Fruit fly (Drosophila melanogaster) whole organism, embryonic: ENCODE measurements around the gene CG10996.
A peak's percentile ranks its signal among the peaks of the same experiment; 100 is the strongest.

Source experiments
- Abd-B ChIP-seq: fragments of 200-800 bp; sonication (Bioruptor generic); optimal IDR thresholded peaks from 2 replicates; lab custom pipeline; 2018; ENCODE audit warnings: missing biosample characterization, mild to moderate bottlenecking, missing genetic modification characterization, moderate library complexity
- Asciz ChIP-seq: fragments of 200-800 bp; sonication (Bioruptor generic); optimal IDR thresholded peaks from 2 replicates; lab custom pipeline; 2017; ENCODE audit warnings: missing biosample characterization, mild to moderate bottlenecking, missing genetic modification characterization, missing genetic modification reagents
- Atf3 ChIP-seq: fragments of 200-800 bp; sonication (Bioruptor generic); optimal IDR thresholded peaks from 3 replicates; lab custom pipeline; 2016; ENCODE audit warnings: missing biosample characterization, missing genetic modification characterization
- B-H2 ChIP-seq: fragments of 200-800 bp; sonication (Bioruptor generic); optimal IDR thresholded peaks from 2 replicates; lab custom pipeline; 2018; ENCODE audit warnings: missing biosample characterization, mild to moderate bottlenecking, missing genetic modification characterization
- CG11093 ChIP-seq: fragments of 200-800 bp; sonication (Bioruptor generic); IDR thresholded peaks from 3 replicates; pipeline ENCODE4 v1.3.6; 2022; ENCODE audit warnings: missing biosample characterization, missing genetic modification characterization
- CG11560 ChIP-seq: fragments of 200-800 bp; sonication (Bioruptor generic); IDR thresholded peaks from 3 replicates; pipeline ENCODE4 v1.3.6; 2022; ENCODE audit warnings: missing biosample characterization, missing genetic modification characterization
- CG11723 ChIP-seq: fragments of 200-800 bp; sonication (Bioruptor generic); optimal IDR thresholded peaks from 2 replicates; lab custom pipeline; 2017; ENCODE audit warnings: missing biosample characterization, mild to moderate bottlenecking, missing genetic modification characterization
- CG12104 ChIP-seq: fragments of 200-800 bp; sonication (Bioruptor generic); optimal IDR thresholded peaks from 3 replicates; lab custom pipeline; 2016; ENCODE audit warnings: missing biosample characterization, missing genetic modification characterization
- CG13894 ChIP-seq: fragments of 200-800 bp; sonication (Bioruptor generic); optimal IDR thresholded peaks from 3 replicates; lab custom pipeline; 2018; ENCODE audit warnings: missing biosample characterization, mild to moderate bottlenecking, missing genetic modification characterization, moderate library complexity
- CG1529 ChIP-seq: fragments of 200-800 bp; sonication (Bioruptor generic); optimal IDR thresholded peaks from 3 replicates; lab custom pipeline; 2018; ENCODE audit warnings: missing biosample characterization, missing genetic modification characterization
- CG15601 ChIP-seq: fragments of 200-800 bp; sonication (Bioruptor generic); optimal IDR thresholded peaks from 3 replicates; lab custom pipeline; 2019; ENCODE audit warnings: missing biosample characterization, mild to moderate bottlenecking, missing genetic modification characterization, moderate library complexity
- CG16779 ChIP-seq: fragments of 200-800 bp; sonication (Bioruptor generic); IDR thresholded peaks from 2 replicates; pipeline ENCODE4 v1.3.6; 2022; ENCODE audit warnings: missing biosample characterization, missing genetic modification characterization
- CG16813 ChIP-seq: fragments of 200-800 bp; sonication (Bioruptor generic); IDR thresholded peaks from 3 replicates; pipeline ENCODE4 v1.3.6; 2022; ENCODE audit warnings: missing biosample characterization, missing genetic modification characterization; ENCODE audit not compliant: partially characterized antibody
- CG17359 ChIP-seq: fragments of 200-800 bp; sonication (Bioruptor generic); optimal IDR thresholded peaks from 3 replicates; lab custom pipeline; 2018; ENCODE audit warnings: missing biosample characterization, mild to moderate bottlenecking, missing genetic modification characterization, moderate library complexity
- CG32532 ChIP-seq: fragments of 200-800 bp; sonication (Bioruptor generic); IDR thresholded peaks from 2 replicates; pipeline ENCODE4 v1.3.6; 2022; ENCODE audit warnings: missing biosample characterization, missing genetic modification characterization
- CG3407 ChIP-seq: fragments of 200-800 bp; sonication (Bioruptor generic); optimal IDR thresholded peaks from 2 replicates; lab custom pipeline; 2018; ENCODE audit warnings: missing biosample characterization, mild to moderate bottlenecking, missing genetic modification characterization
- CG3838 ChIP-seq: fragments of 200-800 bp; sonication (Bioruptor generic); optimal IDR thresholded peaks from 3 replicates; lab custom pipeline; 2016; ENCODE audit warnings: missing biosample characterization, missing genetic modification characterization
- CG4404 ChIP-seq: fragments of 200-800 bp; sonication (Bioruptor generic); IDR thresholded peaks from 2 replicates; pipeline ENCODE4 v1.3.6; 2022; ENCODE audit warnings: missing biosample characterization, missing genetic modification characterization
- CG6791 ChIP-seq: fragments of 200-800 bp; sonication (Bioruptor generic); IDR thresholded peaks from 3 replicates; pipeline ENCODE4 v1.3.6; 2022; ENCODE audit warnings: missing biosample characterization, missing genetic modification characterization; ENCODE audit not compliant: partially characterized antibody
- CG7556 ChIP-seq: fragments of 200-800 bp; sonication (Bioruptor generic); optimal IDR thresholded peaks from 2 replicates; lab custom pipeline; 2017; ENCODE audit warnings: missing biosample characterization, mild to moderate bottlenecking, missing genetic modification characterization
- CG8924 ChIP-seq: fragments of 200-800 bp; optimal IDR thresholded peaks from 3 replicates; lab custom pipeline; 2019; ENCODE audit warnings: missing biosample characterization, mild to moderate bottlenecking, missing genetic modification characterization, moderate library complexity
- CHES-1-like ChIP-seq: fragments of 200-800 bp; sonication (Bioruptor generic); optimal IDR thresholded peaks from 2 replicates; lab custom pipeline; 2016; ENCODE audit warnings: missing biosample characterization, missing genetic modification characterization
- CrebB ChIP-seq: fragments of 200-800 bp; sonication (Bioruptor generic); optimal IDR thresholded peaks from 3 replicates; lab custom pipeline; 2018; ENCODE audit warnings: missing biosample characterization, mild to moderate bottlenecking, missing genetic modification characterization
- D19A ChIP-seq: fragments of 200-800 bp; optimal IDR thresholded peaks from 3 replicates; lab custom pipeline; 2019; ENCODE audit warnings: missing biosample characterization, mild to moderate bottlenecking, missing genetic modification characterization, moderate library complexity
- Dbx ChIP-seq: fragments of 200-800 bp; sonication (Bioruptor generic); IDR thresholded peaks from 3 replicates; pipeline ENCODE4 v1.3.6; 2022; ENCODE audit warnings: missing biosample characterization, missing genetic modification characterization
- HLH4C ChIP-seq: fragments of 200-800 bp; sonication (Bioruptor generic); IDR thresholded peaks from 3 replicates; pipeline ENCODE4 v1.3.6; 2022; ENCODE audit warnings: missing biosample characterization, missing genetic modification characterization; ENCODE audit not compliant: partially characterized antibody
- Lhr ChIP-seq: fragments of 200-800 bp; sonication (Bioruptor generic); optimal IDR thresholded peaks from 3 replicates; lab custom pipeline; 2017; ENCODE audit warnings: mild to moderate bottlenecking, missing biosample characterization, missing genetic modification reagents, missing genetic modification characterization
- Max ChIP-seq: fragments of 200-800 bp; sonication (Bioruptor generic); optimal IDR thresholded peaks from 2 replicates; lab custom pipeline; 2016; ENCODE audit warnings: missing biosample characterization, mild to moderate bottlenecking, missing genetic modification characterization
- Nf-YB ChIP-seq: fragments of 200-800 bp; sonication (Bioruptor generic); optimal IDR thresholded peaks from 3 replicates; lab custom pipeline; 2019; ENCODE audit warnings: missing biosample characterization, mild to moderate bottlenecking, missing genetic modification characterization, moderate library complexity
- Sox102F ChIP-seq: fragments of 200-800 bp; sonication (Bioruptor generic); optimal IDR thresholded peaks from 2 replicates; lab custom pipeline; 2018; ENCODE audit warnings: missing biosample characterization, mild to moderate bottlenecking, missing genetic modification characterization, moderate library complexity
- Sry-β ChIP-seq: fragments of 200-800 bp; sonication (Bioruptor generic); optimal IDR thresholded peaks from 2 replicates; lab custom pipeline; 2018; ENCODE audit warnings: missing biosample characterization, mild to moderate bottlenecking, missing genetic modification characterization, moderate library complexity
- Stat92E ChIP-seq, 3 experiments: fragments of >200 bp in 2 of 3; fragments of 200-800 bp in 1 of 3; sonication (Bioruptor generic) in 1 of 3; optimal IDR thresholded peaks; 2 replicates each; lab custom pipeline; 2017 to 2019; ENCODE audit warnings: missing biosample characterization in 3 of 3, missing genetic modification characterization in 3 of 3, mild to moderate bottlenecking in 1 of 3, moderate library complexity in 1 of 3
- amos ChIP-seq: fragments of 200-800 bp; sonication (Bioruptor generic); IDR thresholded peaks from 2 replicates; pipeline ENCODE4 v1.3.6; 2022; ENCODE audit warnings: missing biosample characterization, missing genetic modification characterization; ENCODE audit not compliant: partially characterized antibody
- chm ChIP-seq: fragments of 200-800 bp; sonication (Bioruptor generic); IDR thresholded peaks from 2 replicates; pipeline ENCODE4 v1.3.6; 2022; ENCODE audit warnings: missing biosample characterization, missing genetic modification characterization
- crc ChIP-seq: fragments of 200-800 bp; sonication (Bioruptor generic); optimal IDR thresholded peaks from 2 replicates; lab custom pipeline; 2016; ENCODE audit warnings: missing biosample characterization, missing genetic modification characterization
- croc ChIP-seq: fragments of 200-800 bp; sonication (Bioruptor generic); conservative IDR thresholded peaks from 3 replicates; pipeline ENCODE4 v1.3.6; 2022; ENCODE audit warnings: missing biosample characterization, missing genetic modification characterization
- dimm ChIP-seq: fragments of 200-800 bp; sonication (Bioruptor generic); IDR thresholded peaks from 2 replicates; pipeline ENCODE4 v1.3.6; 2022; ENCODE audit warnings: missing biosample characterization, missing genetic modification characterization
- disco-r ChIP-seq: fragments of 200-800 bp; sonication (Bioruptor generic); optimal IDR thresholded peaks from 2 replicates; lab custom pipeline; 2016; ENCODE audit warnings: missing biosample characterization, missing genetic modification characterization
- eyg ChIP-seq: fragments of 200-800 bp; sonication (Bioruptor generic); optimal IDR thresholded peaks from 3 replicates; lab custom pipeline; 2016; ENCODE audit warnings: missing biosample characterization, missing genetic modification characterization
- grn ChIP-seq: fragments of 200-800 bp; sonication (Bioruptor generic); optimal IDR thresholded peaks from 3 replicates; lab custom pipeline; 2017; ENCODE audit warnings: missing biosample characterization, missing genetic modification characterization
- lbe ChIP-seq: fragments of 200-800 bp; sonication (Bioruptor generic); optimal IDR thresholded peaks from 2 replicates; lab custom pipeline; 2016; ENCODE audit warnings: missing biosample characterization, mild to moderate bottlenecking, missing genetic modification characterization
- lola ChIP-seq, 3 experiments: fragments of >200 bp in 2 of 3; fragments of 200-800 bp in 1 of 3; sonication (Bioruptor generic) in 1 of 3; optimal IDR thresholded peaks; 2 replicates each; lab custom pipeline; 2017 to 2019; ENCODE audit warnings: missing biosample characterization in 3 of 3, missing genetic modification characterization in 3 of 3, mild to moderate bottlenecking in 1 of 3, moderate library complexity in 1 of 3
- onecut ChIP-seq: fragments of 200-800 bp; sonication (Bioruptor generic); IDR thresholded peaks from 2 replicates; pipeline ENCODE4 v1.3.6; 2022; ENCODE audit warnings: missing biosample characterization, missing genetic modification characterization
- psq ChIP-seq: fragments of 200-800 bp; sonication (Bioruptor generic); optimal IDR thresholded peaks from 2 replicates; lab custom pipeline; 2017; ENCODE audit warnings: missing biosample characterization, missing genetic modification characterization
- pum ChIP-seq: fragments of 200-800 bp; sonication (Bioruptor generic); optimal IDR thresholded peaks from 2 replicates; lab custom pipeline; 2016; ENCODE audit warnings: missing biosample characterization, missing genetic modification characterization
- shn ChIP-seq: fragments of 200-800 bp; sonication (Bioruptor generic); optimal IDR thresholded peaks from 3 replicates; lab custom pipeline; 2016; ENCODE audit warnings: missing biosample characterization, missing genetic modification characterization
- ssp ChIP-seq: fragments of 200-800 bp; sonication (Bioruptor generic); IDR thresholded peaks from 2 replicates; pipeline ENCODE4 v1.3.6; 2022; ENCODE audit warnings: missing biosample characterization, missing genetic modification characterization
- tll ChIP-seq, 2 experiments: fragments of 200-800 bp in 1 of 2; fragments of >200 bp in 1 of 2; sonication (Bioruptor generic) in 1 of 2; optimal IDR thresholded peaks; 2 replicates each; lab custom pipeline; 2017 to 2019; ENCODE audit warnings: missing biosample characterization in 2 of 2, missing genetic modification characterization in 2 of 2, mild to moderate bottlenecking in 1 of 2, moderate library complexity in 1 of 2
- tna ChIP-seq: fragments of 200-800 bp; sonication (Bioruptor generic); IDR thresholded peaks from 2 replicates; pipeline ENCODE4 v1.3.6; 2022; ENCODE audit warnings: missing biosample characterization, missing genetic modification characterization; ENCODE audit not compliant: partially characterized antibody

Gene CG10996

DNA sequence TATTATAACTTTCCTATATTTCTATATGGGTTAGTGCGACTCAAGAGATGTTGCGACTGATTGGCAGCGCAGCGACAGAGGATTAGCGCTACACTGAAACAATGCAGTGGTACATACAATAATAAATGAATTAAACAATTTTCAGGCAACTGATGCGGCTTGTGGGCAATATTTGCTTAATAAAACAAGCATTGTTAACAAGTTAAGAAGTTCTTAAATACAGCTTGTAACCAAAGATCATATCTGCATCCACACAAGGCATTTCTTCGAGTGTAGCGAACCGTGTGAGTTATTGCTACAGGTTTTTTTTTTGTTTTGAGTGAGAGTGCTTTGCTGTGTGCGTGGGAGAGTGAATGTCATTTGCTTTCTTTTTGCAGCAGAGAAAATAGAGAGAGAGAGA, 41.5 kb upstream of the CG10996 start (continued):
- no peak for TF ChIP-seq tll (GFP tag; optimal IDR thresholded peaks at IDR 0.05; lab: Kevin White, UChicago)
- no peak for TF ChIP-seq chm (GFP tag; lab: Robert Waterston, UW)
- TF ChIP-seq B-H2: no peak
- TF ChIP-seq Max (GFP tag; lab: Kevin White, UChicago): peak; percentile 37
- TF ChIP-seq CG6791 (GFP tag; lab: Robert Waterston, UW): no peak
- peak; percentile 53 for TF ChIP-seq Abd-B (GFP tag; lab: Kevin White, UChicago)
- no peak for TF ChIP-seq psq (GFP tag; lab: Kevin White, UChicago)
- TF ChIP-seq eyg (GFP tag; lab: Kevin White, UChicago): peak; percentile 33
- peak; percentile 59 for TF ChIP-seq onecut
- peak; percentile 48 for TF ChIP-seq Atf3 (GFP tag; lab: Kevin White, UChicago)
- no peak for TF ChIP-seq CG13894 (tag; lab: Kevin White, UChicago)
- TF ChIP-seq Sry-β (GFP tag; lab: Kevin White, UChicago): no peak
- TF ChIP-seq CG11093 (GFP tag; lab: Robert Waterston, UW): no peak; the same call in 2 of the 3 replicates
- TF ChIP-seq Nf-YB (GFP tag; lab: Kevin White, UChicago): peak; percentile 38
- TF ChIP-seq amos (GFP tag; lab: Robert Waterston, UW): no peak
- TF ChIP-seq Sox102F (GFP tag; lab: Kevin White, UChicago): peak; percentile 90
- TF ChIP-seq CG1529 (GFP tag; lab: Kevin White, UChicago): peak; percentile 47
- TF ChIP-seq Lhr (GFP tag; lab: Kevin White, UChicago): peak; percentile 28
- no peak for TF ChIP-seq disco-r (GFP tag; lab: Kevin White, UChicago)
- peak; percentile 65 for TF ChIP-seq ssp (GFP tag; lab: Robert Waterston, UW)
- peak; percentile 57 for TF ChIP-seq Asciz (GFP tag; lab: Kevin White, UChicago)
- TF ChIP-seq lola (GFP tag; optimal IDR thresholded peaks at IDR 0.05; lab: Kevin White, UChicago): peak in 1 of 3 experiments; percentile 36
- peak; percentile 50 for TF ChIP-seq pum (GFP tag; lab: Kevin White, UChicago)
- peak; percentile 55 for TF ChIP-seq CG8924 (tag; lab: Kevin White, UChicago)
- peak; percentile 28 for TF ChIP-seq D19A (tag; lab: Kevin White, UChicago)
- peak; percentile 45 for TF ChIP-seq CG12104 (GFP tag; lab: Kevin White, UChicago)
- TF ChIP-seq Stat92E (GFP tag; optimal IDR thresholded peaks at IDR 0.05; lab: Kevin White, UChicago): no peak
- TF ChIP-seq, all 482 proteins: peak for 347

dm6 chrX:13838255-13838654, 40.8 kb upstream of the CG10996 start:
- TF ChIP-seq Sox102F (GFP tag; lab: Kevin White, UChicago): peak; percentile 42
- peak; percentile 30; the same call in 1 of the 2 replicates for TF ChIP-seq CG32532 (GFP tag; lab: Robert Waterston, UW)
- no peak for TF ChIP-seq croc (GFP tag; lab: Robert Waterston, UW)
- TF ChIP-seq amos (GFP tag; lab: Robert Waterston, UW): no peak
- no peak for TF ChIP-seq CHES-1-like (GFP tag; lab: Kevin White, UChicago)
- no peak for TF ChIP-seq CG11723 (GFP tag; lab: Kevin White, UChicago)
- TF ChIP-seq dimm (GFP tag; lab: Robert Waterston, UW): no peak
- no peak for TF ChIP-seq CG3838 (GFP tag; lab: Kevin White, UChicago)
- no peak for TF ChIP-seq CG15601 (tag; lab: Kevin White, UChicago)
- no peak for TF ChIP-seq CG16813 (GFP tag; lab: Robert Waterston, UW)
- no peak for TF ChIP-seq CG4404 (GFP tag; lab: Robert Waterston, UW)
- TF ChIP-seq CG11560: no peak
- TF ChIP-seq CrebB (tag; lab: Kevin White, UChicago): no peak
- no peak for TF ChIP-seq CG7556 (GFP tag; lab: Kevin White, UChicago)
- no peak for TF ChIP-seq tna (GFP tag; lab: Robert Waterston, UW)
- TF ChIP-seq Dbx (GFP tag; lab: Robert Waterston, UW): 0 out of 3 replicates have a peak, but pooled peaks have one; percentile 17
- no peak for TF ChIP-seq HLH4C
- TF ChIP-seq CG17359: peak; percentile 3
- no peak for TF ChIP-seq grn
- no peak for TF ChIP-seq CG3407
- no peak for TF ChIP-seq crc
- no peak for TF ChIP-seq CG16779 (GFP tag; lab: Robert Waterston, UW)
- TF ChIP-seq lbe (GFP tag; lab: Kevin White, UChicago): no peak
- TF ChIP-seq shn (GFP tag; lab: Kevin White, UChicago): no peak
